Fruit fly (Drosophila melanogaster) whole organism, wandering third instar larva: ENCODE data around the gene slif.

Source experiments
- Abd-B ChIP-seq: fragments of >200 bp; optimal IDR thresholded peaks from 2 replicates; lab custom pipeline; 2017; ENCODE audit warnings: missing biosample characterization, missing genetic modification characterization
- CG32264 ChIP-seq: fragments of 200-800 bp; sonication (Bioruptor generic); optimal IDR thresholded peaks from 2 replicates; lab custom pipeline; 2016; ENCODE audit warnings: missing biosample characterization, missing genetic modification characterization
- CrebA ChIP-seq: fragments of 200-800 bp; sonication (Bioruptor generic); optimal IDR thresholded peaks from 2 replicates; lab custom pipeline; 2016; ENCODE audit warnings: missing biosample characterization, mild to moderate bottlenecking, missing genetic modification characterization, borderline replicate concordance
- Dfd ChIP-seq: fragments of >200 bp; optimal IDR thresholded peaks from 2 replicates; lab custom pipeline; 2017; ENCODE audit warnings: missing biosample characterization, missing genetic modification characterization
- GATAd ChIP-seq: sonication (Bioruptor generic); optimal IDR thresholded peaks from 2 replicates; lab custom pipeline; 2016; ENCODE audit warnings: missing biosample characterization, missing genetic modification characterization
- HLH106 ChIP-seq: fragments of 200-800 bp; optimal IDR thresholded peaks from 3 replicates; lab custom pipeline; 2019; ENCODE audit warnings: missing biosample characterization, mild to moderate bottlenecking, missing genetic modification characterization, moderate library complexity
- Hnf4 ChIP-seq: fragments of 200-800 bp; sonication (Bioruptor generic); optimal IDR thresholded peaks from 2 replicates; lab custom pipeline; 2016; ENCODE audit warnings: missing biosample characterization, mild to moderate bottlenecking, missing genetic modification characterization
- Hr78 ChIP-seq: fragments of >200 bp; optimal IDR thresholded peaks from 2 replicates; lab custom pipeline; 2017; ENCODE audit warnings: missing biosample characterization, missing genetic modification characterization
- Hr83 ChIP-seq: fragments of 200-300 bp; sonication (Bioruptor generic); optimal IDR thresholded peaks from 2 replicates; lab custom pipeline; 2016; ENCODE audit warnings: missing biosample characterization, mild to moderate bottlenecking, missing genetic modification characterization, moderate library complexity; ENCODE audit not compliant: poor library complexity, severe bottlenecking
- Jra ChIP-seq: sonication (Bioruptor generic); optimal IDR thresholded peaks from 2 replicates; lab custom pipeline; 2016; ENCODE audit warnings: missing biosample characterization, missing genetic modification characterization
- Mio ChIP-seq: sonication (Bioruptor generic); optimal IDR thresholded peaks from 2 replicates; lab custom pipeline; 2016; ENCODE audit warnings: missing biosample characterization, missing genetic modification characterization
- Myc ChIP-seq: fragments of >200 bp; optimal IDR thresholded peaks from 2 replicates; lab custom pipeline; 2017
- N ChIP-seq: fragments of >200 bp; optimal IDR thresholded peaks from 2 replicates; lab custom pipeline; 2018; ENCODE audit warnings: missing biosample characterization, missing external identifiers, missing genetic modification characterization
- OdsH ChIP-seq: fragments of 200-800 bp; sonication (Bioruptor generic); optimal IDR thresholded peaks from 2 replicates; lab custom pipeline; 2016; ENCODE audit warnings: missing biosample characterization, mild to moderate bottlenecking, missing genetic modification characterization
- Rel ChIP-seq, 2 experiments: fragments of 200-800 bp; sonication (Bioruptor generic) in 1 of 2; optimal IDR thresholded peaks; 2 replicates in 1 of 2; 3 replicates in 1 of 2; lab custom pipeline; 2016 to 2019; ENCODE audit warnings: mild to moderate bottlenecking in 2 of 2, missing biosample characterization in 2 of 2, missing genetic modification characterization in 2 of 2, moderate library complexity in 1 of 2
- Sp1 ChIP-seq: fragments of 200-800 bp; sonication (Bioruptor generic); optimal IDR thresholded peaks from 3 replicates; lab custom pipeline; 2019; ENCODE audit warnings: missing biosample characterization, mild to moderate bottlenecking, missing genetic modification characterization, moderate library complexity
- Vsx2 ChIP-seq: fragments of 200-300, 225-300 bp; sonication (Bioruptor generic); optimal IDR thresholded peaks from 2 replicates; lab custom pipeline; 2018; ENCODE audit warnings: missing biosample characterization, missing genetic modification characterization; ENCODE audit not compliant: partially characterized antibody
- br ChIP-seq: fragments of 200-800 bp; sonication (Bioruptor generic); optimal IDR thresholded peaks from 2 replicates; lab custom pipeline; 2016; ENCODE audit warnings: missing biosample characterization, missing genetic modification characterization
- dl ChIP-seq, 2 experiments: fragments of 175-275, 200-275 bp in 1 of 2; fragments of 200-275 bp in 1 of 2; sonication (Bioruptor generic); optimal IDR thresholded peaks; lab custom pipeline; 2018; ENCODE audit warnings: mild to moderate bottlenecking in 2 of 2, missing biosample characterization in 2 of 2, missing genetic modification characterization in 2 of 2, moderate library complexity in 2 of 2; ENCODE audit not compliant: partially characterized antibody in 2 of 2, insufficient read depth in 1 of 2
- dsf ChIP-seq: sonication (Bioruptor generic); optimal IDR thresholded peaks from 2 replicates; lab custom pipeline; 2016; ENCODE audit warnings: missing biosample characterization, missing genetic modification characterization, borderline replicate concordance
- foxo ChIP-seq, 2 experiments: fragments of 200-800 bp; sonication (Bioruptor generic); optimal IDR thresholded peaks; 2 replicates in 1 of 2; 3 replicates in 1 of 2; lab custom pipeline; 2016 to 2017; ENCODE audit warnings: missing biosample characterization in 2 of 2, missing genetic modification characterization in 2 of 2
- fru ChIP-seq: fragments of 200-800 bp; sonication (Bioruptor generic); optimal IDR thresholded peaks from 3 replicates; lab custom pipeline; 2016; ENCODE audit warnings: missing biosample characterization, mild to moderate bottlenecking, missing genetic modification characterization
- h ChIP-seq: fragments of 200-800 bp; sonication (Bioruptor generic); optimal IDR thresholded peaks from 3 replicates; lab custom pipeline; 2016; ENCODE audit warnings: missing biosample characterization, mild to moderate bottlenecking, missing genetic modification characterization
- jim ChIP-seq: fragments of 175-275, 200-325 bp; sonication (Bioruptor generic); optimal IDR thresholded peaks from 2 replicates; lab custom pipeline; 2016; ENCODE audit warnings: missing biosample characterization, mild to moderate bottlenecking, missing genetic modification characterization
- lola ChIP-seq: fragments of >200 bp; optimal IDR thresholded peaks from 2 replicates; lab custom pipeline; 2017; ENCODE audit warnings: missing biosample characterization, missing genetic modification characterization
- rgr ChIP-seq: fragments of 200-800 bp; sonication (Bioruptor generic); optimal IDR thresholded peaks from 3 replicates; lab custom pipeline; 2016; ENCODE audit warnings: missing biosample characterization, mild to moderate bottlenecking, missing genetic modification characterization
- sage ChIP-seq: fragments of 200-800 bp; sonication (Bioruptor generic); optimal IDR thresholded peaks from 2 replicates; lab custom pipeline; 2016; ENCODE audit warnings: missing biosample characterization, mild to moderate bottlenecking, missing genetic modification characterization
- tai ChIP-seq: sonication (Bioruptor generic); optimal IDR thresholded peaks from 2 replicates; lab custom pipeline; 2016; ENCODE audit warnings: missing biosample characterization, missing genetic modification characterization
- usp ChIP-seq: fragments of >200 bp; optimal IDR thresholded peaks from 2 replicates; lab custom pipeline; 2017; ENCODE audit warnings: missing biosample characterization, missing genetic modification characterization

slif gene

DNA sequence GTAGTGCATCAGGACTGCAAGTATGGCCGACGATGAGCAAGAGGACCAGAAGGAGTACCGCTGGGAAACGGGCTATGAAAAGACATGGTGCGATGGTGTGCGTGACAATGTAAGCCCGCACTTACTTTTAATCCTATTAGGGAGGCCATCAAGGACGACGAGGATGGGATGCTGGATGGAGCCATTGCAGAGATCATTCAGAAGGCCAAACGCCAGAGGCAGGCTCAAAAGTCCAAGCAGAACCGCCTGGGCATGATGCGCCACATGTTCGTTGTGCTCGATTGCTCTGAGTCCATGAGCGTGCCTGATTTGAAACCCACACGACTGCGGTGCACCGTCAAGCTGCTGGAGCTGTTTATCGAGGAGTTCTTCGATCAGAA lies 1.5 kb upstream of the slif start:
- TF ChIP-seq lola (no peak), CG32264 (no peak), GATAd (GFP tag; lab: Kevin White, UChicago) (no peak)

DNA sequence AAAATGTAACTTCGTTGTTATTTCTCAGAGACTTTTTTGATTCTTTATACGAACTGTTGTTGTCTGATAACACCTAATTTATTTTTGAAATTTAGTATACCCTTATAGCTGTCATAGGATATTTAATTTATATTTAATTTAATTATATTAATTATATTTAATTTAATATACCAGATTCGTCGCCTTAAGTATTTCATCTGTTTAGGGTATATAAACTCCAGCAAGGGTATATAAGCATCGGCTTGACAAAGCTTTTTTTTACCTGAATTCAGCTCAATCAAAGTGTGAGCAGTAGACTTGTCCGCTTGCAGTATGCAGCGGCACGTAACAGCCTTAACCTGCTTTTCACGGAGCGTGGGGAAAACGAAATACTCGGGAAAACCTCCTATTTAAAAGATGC lies 2.8 kb downstream of the slif start:
- TF ChIP-seq foxo (GFP tag; optimal IDR thresholded peaks at IDR 0.05; lab: Kevin White, UChicago): no peak
- TF ChIP-seq Hr83 (GFP tag; lab: Kevin White, UChicago): no peak
- TF ChIP-seq Rel (GFP tag; optimal IDR thresholded peaks at IDR 0.05; lab: Kevin White, UChicago): no peak
- no peak for TF ChIP-seq Rel (tag; optimal IDR thresholded peaks at IDR 0.05; lab: Kevin White, UChicago)
- TF ChIP-seq lola: no peak
- TF ChIP-seq jim (GFP tag; lab: Kevin White, UChicago): no peak
- TF ChIP-seq Mio: no peak
- no peak for TF ChIP-seq Dfd (GFP tag; lab: Kevin White, UChicago)
- no peak for TF ChIP-seq dl (GFP tag; optimal IDR thresholded peaks at IDR 0.05; lab: Kevin White, UChicago; ENCODE audit: insufficient read depth in 1 of 2, partially characterized antibody in 2 of 2)
- no peak for TF ChIP-seq Hnf4
- no peak for TF ChIP-seq Hr78 (GFP tag; lab: Kevin White, UChicago)
- no peak for TF ChIP-seq CG32264
- TF ChIP-seq Jra: no peak
- no peak for TF ChIP-seq br (GFP tag; lab: Kevin White, UChicago)
- no peak for TF ChIP-seq Abd-B
- TF ChIP-seq dsf (GFP tag; lab: Kevin White, UChicago): no peak
- TF ChIP-seq h: no peak
- no peak for TF ChIP-seq rgr
- TF ChIP-seq CrebA (GFP tag; lab: Kevin White, UChicago): no peak

DNA sequence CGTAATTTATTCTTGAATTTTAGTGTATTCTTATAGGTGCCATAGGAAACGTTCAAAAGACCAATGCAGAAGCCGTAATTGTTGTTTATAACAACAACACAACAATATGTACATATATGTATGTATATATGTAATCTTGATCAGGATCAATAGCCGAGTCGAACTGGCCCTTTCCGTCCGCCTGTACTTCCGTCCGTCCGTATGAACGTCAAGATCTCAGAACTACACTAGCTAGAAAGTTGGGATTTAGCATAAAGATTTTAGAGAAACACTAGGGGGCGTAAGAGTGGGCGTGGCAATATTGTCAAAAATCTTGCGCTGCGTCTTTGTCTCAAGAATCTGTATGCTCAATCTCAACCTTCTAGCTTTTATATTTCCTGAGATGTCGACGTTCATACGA lies 3.6 kb downstream of the slif start:
- TF ChIP-seq Dfd (GFP tag; lab: Kevin White, UChicago) (peak; percentile 39), usp (GFP tag; lab: Kevin White, UChicago) (no peak)

DNA sequence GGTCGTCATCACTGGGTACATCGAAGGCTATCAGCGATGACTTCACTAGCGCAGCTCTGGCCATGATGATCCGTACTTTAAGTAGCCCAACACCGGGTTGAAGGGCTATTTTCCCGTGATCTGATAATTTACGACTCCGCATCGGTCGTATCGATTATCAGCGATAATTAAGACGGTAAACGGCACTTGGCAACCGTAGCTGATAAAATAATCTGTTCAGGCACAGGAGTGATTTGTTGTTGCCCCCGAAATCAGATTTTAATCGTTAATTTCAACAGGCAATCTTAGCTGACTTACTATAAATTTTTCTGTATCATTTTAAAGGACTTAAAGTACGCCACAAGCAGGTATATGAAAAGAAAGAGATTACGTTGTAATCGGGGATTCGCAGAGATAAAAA lies 5.0 kb downstream of the slif start:
- no peak for TF ChIP-seq lola
- TF ChIP-seq CG32264: no peak
- no peak for TF ChIP-seq Abd-B
- no peak for TF ChIP-seq HLH106 (tag; lab: Kevin White, UChicago)
- no peak for TF ChIP-seq tai (GFP tag; lab: Kevin White, UChicago)
- no peak for TF ChIP-seq jim (GFP tag; lab: Kevin White, UChicago)
- no peak for TF ChIP-seq Mio
- TF ChIP-seq N (GFP tag; lab: Kevin White, UChicago): no peak
- TF ChIP-seq Sp1 (GFP tag; lab: Kevin White, UChicago): no peak
- no peak for TF ChIP-seq Myc (lab: Kevin White, UChicago)
- TF ChIP-seq Vsx2 (GFP tag; lab: Kevin White, UChicago): no peak
- no peak for TF ChIP-seq GATAd (GFP tag; lab: Kevin White, UChicago)
- TF ChIP-seq h: no peak

DNA sequence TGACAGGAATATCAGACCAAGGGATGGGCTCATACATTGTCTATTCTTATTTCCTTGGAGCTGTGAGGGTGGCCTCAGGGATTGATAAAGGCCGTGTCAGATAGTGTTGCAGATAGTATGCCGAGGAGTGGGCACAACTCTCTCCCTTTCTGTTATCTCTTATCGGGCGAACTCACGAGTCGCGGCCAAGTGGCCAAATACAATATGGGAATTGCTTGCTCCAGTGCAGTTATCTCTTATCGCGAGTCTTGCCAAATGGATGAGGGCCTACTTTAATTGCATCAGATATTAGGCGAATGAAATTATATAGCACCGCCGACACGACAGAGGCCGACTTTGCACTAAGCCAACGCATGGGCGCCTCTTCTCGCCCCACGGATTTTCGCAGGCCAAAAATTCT lies 6.1 kb downstream of the slif start:
- TF ChIP-seq h: peak; percentile 62
- no peak for TF ChIP-seq jim (GFP tag; lab: Kevin White, UChicago)
- TF ChIP-seq, all 38 proteins: peak for 1

DNA sequence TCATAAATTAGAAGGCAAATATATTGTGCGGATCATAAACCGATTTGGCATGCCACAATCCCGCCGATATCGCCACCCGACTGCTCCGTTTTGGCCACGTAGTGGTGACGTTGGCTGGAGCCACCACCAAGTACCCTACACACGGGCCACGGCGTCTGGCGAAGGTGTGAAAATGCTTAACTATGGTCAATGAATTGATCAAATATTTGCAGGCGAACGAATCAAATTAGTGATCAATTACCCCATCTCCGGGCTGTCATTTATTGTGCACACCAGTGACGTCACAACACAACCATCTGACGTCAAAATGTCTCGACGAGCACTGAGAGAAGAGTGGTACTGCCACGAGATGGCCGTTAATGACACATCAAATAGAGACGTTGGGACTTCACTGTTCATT lies 6.8 kb downstream of the slif start:
- TF ChIP-seq usp (GFP tag; lab: Kevin White, UChicago) (no peak), Hnf4 (no peak), dl (GFP tag; optimal IDR thresholded peaks at IDR 0.05; lab: Kevin White, UChicago; ENCODE audit: insufficient read depth in 1 of 2, partially characterized antibody in 2 of 2) (no peak), Hr78 (GFP tag; lab: Kevin White, UChicago) (no peak), sage (no peak), br (GFP tag; lab: Kevin White, UChicago) (no peak), dsf (GFP tag; lab: Kevin White, UChicago) (no peak), rgr (no peak), jim (GFP tag; lab: Kevin White, UChicago) (no peak), OdsH (GFP tag; lab: Kevin White, UChicago) (no peak), fru (GFP tag; lab: Kevin White, UChicago) (no peak)
